Worm (Caenorhabditis elegans) whole organism, L2 larva: ENCODE data around the gene mtm-9.

Source experiments
- C34F6.9 ChIP-seq: fragments of 150-350 bp; optimal IDR thresholded peaks from 2 replicates; lab custom pipeline; 2014; ENCODE audit warnings: missing biosample characterization, missing genetic modification characterization
- F13H6.1 ChIP-seq: sonication (generic microtip); optimal IDR thresholded peaks from 2 replicates; lab custom pipeline; 2016; ENCODE audit warnings: missing genetic modification characterization, missing compliant biosample characterization
- R02D3.7 ChIP-seq: fragments of 150-350 bp; optimal IDR thresholded peaks from 2 replicates; lab custom pipeline; 2014; ENCODE audit warnings: missing biosample characterization, missing genetic modification characterization
- Y55F3AM.14 ChIP-seq: fragments of 200-800 bp; sonication (Bioruptor generic); optimal IDR thresholded peaks from 2 replicates; lab custom pipeline; 2018; ENCODE audit warnings: mild to moderate bottlenecking, missing genetic modification characterization, missing compliant biosample characterization
- ZK546.5 ChIP-seq: sonication (generic microtip); optimal IDR thresholded peaks from 2 replicates; lab custom pipeline; 2017; ENCODE audit warnings: missing biosample characterization, missing genetic modification characterization
- alr-1 ChIP-seq: fragments of 150-350 bp; optimal IDR thresholded peaks from 2 replicates; lab custom pipeline; 2014; ENCODE audit warnings: missing biosample characterization, missing genetic modification characterization
- aly-2 ChIP-seq: fragments of 150-350 bp; optimal IDR thresholded peaks from 2 replicates; lab custom pipeline; 2014; ENCODE audit warnings: missing biosample characterization, missing genetic modification characterization
- ama-1 ChIP-seq: fragments of 150-350 bp; optimal IDR thresholded peaks from 2 replicates; lab custom pipeline; 2018; ENCODE audit warnings: inconsistent platforms
- blmp-1 ChIP-seq: sonication (generic microtip); optimal IDR thresholded peaks from 2 replicates; lab custom pipeline; 2017; ENCODE audit warnings: missing genetic modification characterization, mild to moderate bottlenecking, missing compliant biosample characterization, antibody characterized with exemption, moderate library complexity; ENCODE audit not compliant: insufficient read depth
- ceh-16 ChIP-seq: fragments of 150-350 bp; optimal IDR thresholded peaks from 2 replicates; lab custom pipeline; 2014; ENCODE audit warnings: missing biosample characterization, missing genetic modification characterization
- ceh-82 ChIP-seq: fragments of 150-350 bp; optimal IDR thresholded peaks from 2 replicates; lab custom pipeline; 2014; ENCODE audit warnings: missing biosample characterization, missing genetic modification characterization
- crh-2 ChIP-seq: sonication (generic microtip); optimal IDR thresholded peaks from 2 replicates; lab custom pipeline; 2017; ENCODE audit warnings: missing biosample characterization, missing genetic modification characterization
- dmd-4 ChIP-seq: sonication (generic microtip); optimal IDR thresholded peaks from 2 replicates; lab custom pipeline; 2017; ENCODE audit warnings: missing biosample characterization, missing genetic modification characterization
- egl-27 ChIP-seq: sonication (generic microtip); optimal IDR thresholded peaks from 3 replicates; lab custom pipeline; 2017; ENCODE audit warnings: missing biosample characterization, missing genetic modification reagents, missing genetic modification characterization
- elt-1 ChIP-seq: fragments of 150-350 bp; optimal IDR thresholded peaks from 2 replicates; lab custom pipeline; 2014; ENCODE audit warnings: missing biosample characterization, missing genetic modification characterization
- elt-3 ChIP-seq: sonication (generic microtip); optimal IDR thresholded peaks from 2 replicates; lab custom pipeline; 2017; ENCODE audit warnings: missing biosample characterization, missing genetic modification characterization
- fos-1 ChIP-seq: fragments of 150-350 bp; optimal IDR thresholded peaks from 2 replicates; lab custom pipeline; 2014; ENCODE audit warnings: missing biosample characterization, missing genetic modification characterization
- gmeb-1 ChIP-seq: fragments of 150-350 bp; optimal IDR thresholded peaks from 2 replicates; lab custom pipeline; 2014; ENCODE audit warnings: missing biosample characterization, missing genetic modification characterization
- lin-11 ChIP-seq: fragments of 150-350 bp; sonication (generic microtip); optimal IDR thresholded peaks from 2 replicates; lab custom pipeline; 2014; ENCODE audit warnings: missing biosample characterization, missing genetic modification characterization, inconsistent platforms, mixed read lengths
- lin-13 ChIP-seq: fragments of 150-350 bp; optimal IDR thresholded peaks from 2 replicates; lab custom pipeline; 2014; ENCODE audit warnings: missing biosample characterization, missing genetic modification reagents, missing genetic modification characterization
- lin-39 ChIP-seq: fragments of 150-350 bp; optimal IDR thresholded peaks from 2 replicates; lab custom pipeline; 2014; ENCODE audit warnings: missing biosample characterization, missing genetic modification reagents, missing genetic modification characterization
- lsy-2 ChIP-seq, 2 experiments: fragments of 150-350 bp in 1 of 2; sonication (generic microtip) in 1 of 2; optimal IDR thresholded peaks; 2 replicates each; lab custom pipeline; 2014 to 2017; ENCODE audit warnings: missing biosample characterization in 2 of 2, missing genetic modification characterization in 2 of 2
- mab-5 ChIP-seq: fragments of 150-350 bp; optimal IDR thresholded peaks from 2 replicates; lab custom pipeline; 2014; ENCODE audit warnings: missing biosample characterization, missing genetic modification characterization
- mbf-1 ChIP-seq: sonication (generic microtip); optimal IDR thresholded peaks from 2 replicates; lab custom pipeline; 2017; ENCODE audit warnings: missing biosample characterization, missing genetic modification characterization
- mdl-1 ChIP-seq, 2 experiments: fragments of 150-350 bp in 1 of 2; sonication (generic microtip) in 1 of 2; optimal IDR thresholded peaks; 2 replicates each; lab custom pipeline; 2017; ENCODE audit warnings: missing biosample characterization in 2 of 2, missing genetic modification characterization in 2 of 2
- nhr-10 ChIP-seq: sonication (generic microtip); optimal IDR thresholded peaks from 2 replicates; lab custom pipeline; 2017; ENCODE audit warnings: missing biosample characterization, missing genetic modification characterization
- nhr-11 ChIP-seq: fragments of 150-350 bp; optimal IDR thresholded peaks from 2 replicates; lab custom pipeline; 2014; ENCODE audit warnings: missing biosample characterization, missing genetic modification characterization
- nhr-12 ChIP-seq: fragments of 150-350 bp; optimal IDR thresholded peaks from 2 replicates; lab custom pipeline; 2014; ENCODE audit warnings: missing biosample characterization, missing genetic modification characterization
- nhr-129 ChIP-seq: fragments of 150-350 bp; optimal IDR thresholded peaks from 2 replicates; lab custom pipeline; 2014; ENCODE audit warnings: missing biosample characterization, missing genetic modification characterization
- nhr-21 ChIP-seq: fragments of 150-350 bp; optimal IDR thresholded peaks from 2 replicates; lab custom pipeline; 2014; ENCODE audit warnings: missing biosample characterization, missing genetic modification characterization
- nhr-23 ChIP-seq: fragments of 150-350 bp; optimal IDR thresholded peaks from 2 replicates; lab custom pipeline; 2014; ENCODE audit warnings: missing biosample characterization, missing genetic modification reagents, missing genetic modification characterization
- nhr-237 ChIP-seq: fragments of 150-350 bp; optimal IDR thresholded peaks from 2 replicates; lab custom pipeline; 2014; ENCODE audit warnings: missing biosample characterization, missing genetic modification characterization
- nhr-25 ChIP-seq: fragments of 150-350 bp; sonication (generic microtip); optimal IDR thresholded peaks from 3 replicates; lab custom pipeline; 2014; ENCODE audit warnings: missing biosample characterization, missing genetic modification characterization
- nhr-6 ChIP-seq: fragments of 150-350 bp; optimal IDR thresholded peaks from 2 replicates; lab custom pipeline; 2014; ENCODE audit warnings: missing biosample characterization, missing genetic modification characterization
- nhr-77 ChIP-seq: fragments of 150-350 bp; optimal IDR thresholded peaks from 2 replicates; lab custom pipeline; 2014; ENCODE audit warnings: missing biosample characterization, missing genetic modification characterization
- peb-1 ChIP-seq: fragments of 150-350 bp; optimal IDR thresholded peaks from 2 replicates; lab custom pipeline; 2014; ENCODE audit warnings: missing biosample characterization, missing genetic modification characterization
- sem-4 ChIP-seq: fragments of 150-350 bp; optimal IDR thresholded peaks from 2 replicates; lab custom pipeline; 2014; ENCODE audit warnings: missing biosample characterization, missing genetic modification reagents, missing genetic modification characterization
- skn-1 ChIP-seq: sonication (generic microtip); optimal IDR thresholded peaks from 2 replicates; lab custom pipeline; 2017; ENCODE audit warnings: missing biosample characterization, missing genetic modification characterization
- sma-3 ChIP-seq: sonication (generic microtip); optimal IDR thresholded peaks from 2 replicates; lab custom pipeline; 2016; ENCODE audit warnings: missing genetic modification reagents, missing genetic modification characterization, missing compliant biosample characterization
- sma-9 ChIP-seq, 2 experiments: fragments of 150-350 bp in 1 of 2; sonication (generic microtip) in 1 of 2; optimal IDR thresholded peaks; 2 replicates each; lab custom pipeline; 2014 to 2016; ENCODE audit warnings: missing genetic modification characterization in 2 of 2, mild to moderate bottlenecking in 1 of 2, missing biosample characterization in 1 of 2, missing compliant biosample characterization in 1 of 2, missing genetic modification reagents in 1 of 2, moderate library complexity in 1 of 2
- snpc-4 ChIP-seq: fragments of 150-350 bp; optimal IDR thresholded peaks from 2 replicates; lab custom pipeline; 2014; ENCODE audit warnings: missing biosample characterization, missing genetic modification characterization
- unc-39 ChIP-seq: fragments of 150-350 bp; optimal IDR thresholded peaks from 2 replicates; lab custom pipeline; 2014; ENCODE audit warnings: missing biosample characterization, missing genetic modification characterization
- unc-55 ChIP-seq: fragments of 150-350 bp; sonication (generic microtip); optimal IDR thresholded peaks from 3 replicates; lab custom pipeline; 2014; ENCODE audit warnings: missing biosample characterization, missing genetic modification reagents, missing genetic modification characterization
- unc-62 ChIP-seq: fragments of 150-350 bp; optimal IDR thresholded peaks from 2 replicates; lab custom pipeline; 2014; ENCODE audit warnings: missing biosample characterization, missing genetic modification reagents, missing genetic modification characterization
- zag-1 ChIP-seq: fragments of 150-350 bp; optimal IDR thresholded peaks from 2 replicates; lab custom pipeline; 2014; ENCODE audit warnings: missing biosample characterization, missing genetic modification characterization
- ztf-1 ChIP-seq: fragments of 200-800 bp; sonication (Bioruptor generic); conservative IDR thresholded peaks from 2 replicates; pipeline ENCODE4 v1.3.6; 2022; ENCODE audit warnings: missing genetic modification characterization, missing compliant biosample characterization
- ztf-11 ChIP-seq: sonication (generic microtip); optimal IDR thresholded peaks from 2 replicates; lab custom pipeline; 2017; ENCODE audit warnings: missing biosample characterization, missing genetic modification characterization
- ztf-4 ChIP-seq: fragments of 150-350 bp; optimal IDR thresholded peaks from 2 replicates; lab custom pipeline; 2014; ENCODE audit warnings: missing biosample characterization, missing genetic modification characterization

Gene mtm-9

ce11 chrV:3743172-3743626 lies at the start of gene mtm-9:
mtm-9 (plus strand) TSS chrV:3743576.
- no peak for TF ChIP-seq sem-4 (tag; lab: Kevin White, UChicago)
- TF ChIP-seq lin-11 (tag; lab: Kevin White, UChicago), result no peak
- TF ChIP-seq ceh-82 (tag; lab: Kevin White, UChicago), result no peak
- TF ChIP-seq egl-27 (tag; lab: Kevin White, UChicago), result no peak
- peak; percentile 76 for TF ChIP-seq unc-55 (GFP tag; lab: Kevin White, UChicago)
- no peak for TF ChIP-seq fos-1 (tag; lab: Kevin White, UChicago)
- TF ChIP-seq mdl-1 (tag; optimal IDR thresholded peaks at IDR 0.05; lab: Kevin White, UChicago), result no peak
- no peak for TF ChIP-seq mbf-1 (tag; lab: Kevin White, UChicago)
- peak; percentile 51 for TF ChIP-seq crh-2 (tag; lab: Kevin White, UChicago)
- no peak for TF ChIP-seq ztf-4
- no peak for TF ChIP-seq ceh-16 (tag; lab: Kevin White, UChicago)
- TF ChIP-seq unc-62 (GFP tag; lab: Kevin White, UChicago), result no peak
- TF ChIP-seq Y55F3AM.14 (GFP tag; lab: Kevin White, UChicago), result no peak
- TF ChIP-seq nhr-12 (tag; lab: Kevin White, UChicago), result no peak
- TF ChIP-seq nhr-23 (tag; lab: Kevin White, UChicago), result no peak
- TF ChIP-seq lin-39, result no peak
- TF ChIP-seq ztf-1 (GFP tag; lab: Robert Waterston, UW), result no peak
- peak; percentile 21 for TF ChIP-seq lin-13 (GFP tag; lab: Kevin White, UChicago)
- TF ChIP-seq nhr-25 (tag; lab: Kevin White, UChicago), result peak; percentile 24
- no peak for TF ChIP-seq zag-1 (tag; lab: Kevin White, UChicago)
- no peak for TF ChIP-seq blmp-1 (tag; lab: Kevin White, UChicago)
- TF ChIP-seq nhr-6, result no peak
- TF ChIP-seq dmd-4 (tag; lab: Kevin White, UChicago), result no peak
- TF ChIP-seq alr-1 (tag; lab: Kevin White, UChicago), result no peak
- TF ChIP-seq C34F6.9, result peak; percentile 52
- TF ChIP-seq sma-3 (GFP tag; lab: Kevin White, UChicago), result no peak
- peak; percentile 12 for TF ChIP-seq nhr-129 (tag; lab: Kevin White, UChicago)
- peak; percentile 9 to 58 for TF ChIP-seq lsy-2 (tag; optimal IDR thresholded peaks at IDR 0.05; lab: Kevin White, UChicago)
- TF ChIP-seq nhr-237 (tag; lab: Kevin White, UChicago), result no peak
- TF ChIP-seq sma-9 (GFP tag; optimal IDR thresholded peaks at IDR 0.05; lab: Kevin White, UChicago), result no peak
- TF ChIP-seq sma-9 (tag; optimal IDR thresholded peaks at IDR 0.05; lab: Kevin White, UChicago), result no peak
- no peak for TF ChIP-seq nhr-10 (tag; lab: Kevin White, UChicago)
- no peak for TF ChIP-seq nhr-11 (tag; lab: Kevin White, UChicago)
- peak; percentile 92 for TF ChIP-seq R02D3.7 (tag; lab: Kevin White, UChicago)
- peak; percentile 96 for TF ChIP-seq gmeb-1 (tag; lab: Kevin White, UChicago)
- no peak for TF ChIP-seq snpc-4 (tag; lab: Kevin White, UChicago)
- TF ChIP-seq unc-39 (tag; lab: Kevin White, UChicago), result no peak
- TF ChIP-seq ZK546.5 (tag; lab: Kevin White, UChicago), result no peak
- TF ChIP-seq ama-1 (lab: Kevin White, UChicago), result no peak
- TF ChIP-seq mab-5 (tag; lab: Kevin White, UChicago), result no peak
- no peak for TF ChIP-seq nhr-77 (tag; lab: Kevin White, UChicago)
- no peak for TF ChIP-seq peb-1 (tag; lab: Kevin White, UChicago)
- no peak for TF ChIP-seq F13H6.1 (tag; lab: Kevin White, UChicago)
- TF ChIP-seq nhr-21 (tag; lab: Kevin White, UChicago), result peak; percentile 15
- TF ChIP-seq elt-3 (tag; lab: Kevin White, UChicago), result no peak
- no peak for TF ChIP-seq ztf-11 (tag; lab: Kevin White, UChicago)
- TF ChIP-seq skn-1, result no peak
- no peak for TF ChIP-seq elt-1 (tag; lab: Kevin White, UChicago)
- TF ChIP-seq aly-2 (tag; lab: Kevin White, UChicago), result no peak
